Worm (Caenorhabditis elegans) whole organism, L1 larva: ENCODE measurements around the gene F43C11.6.

Source experiments
- C04F5.9 ChIP-seq: sonication (generic microtip); optimal IDR thresholded peaks from 2 replicates; lab custom pipeline; 2016; ENCODE audit warnings: missing genetic modification characterization, missing compliant biosample characterization
- C16A3.4 ChIP-seq: fragments of 150-350 bp; optimal IDR thresholded peaks from 2 replicates; lab custom pipeline; 2014; ENCODE audit warnings: missing biosample characterization, missing genetic modification characterization
- F16B12.6 ChIP-seq: fragments of 150-350 bp; optimal IDR thresholded peaks from 2 replicates; lab custom pipeline; 2014; ENCODE audit warnings: missing biosample characterization, missing genetic modification characterization
- aha-1 ChIP-seq: fragments of 150-350 bp; optimal IDR thresholded peaks from 2 replicates; lab custom pipeline; 2014; ENCODE audit warnings: missing biosample characterization, missing genetic modification characterization
- alr-1 ChIP-seq: fragments of 200-800 bp; sonication (Bioruptor generic); optimal IDR thresholded peaks from 2 replicates; lab custom pipeline; 2018; ENCODE audit warnings: borderline replicate concordance, mild to moderate bottlenecking, missing genetic modification characterization, missing compliant biosample characterization
- aly-2 ChIP-seq: fragments of 150-350 bp; optimal IDR thresholded peaks from 2 replicates; lab custom pipeline; 2014; ENCODE audit warnings: missing biosample characterization, missing genetic modification characterization
- ama-1 ChIP-seq: fragments of 150-350 bp; optimal IDR thresholded peaks from 2 replicates; lab custom pipeline; 2014
- blmp-1 ChIP-seq: fragments of 150-350 bp; optimal IDR thresholded peaks from 2 replicates; lab custom pipeline; 2014; ENCODE audit warnings: missing biosample characterization, missing genetic modification characterization
- ceh-63 ChIP-seq: fragments of 200-800 bp; sonication (Bioruptor generic); optimal IDR thresholded peaks from 2 replicates; lab custom pipeline; 2018; ENCODE audit warnings: mild to moderate bottlenecking, missing genetic modification characterization, missing compliant biosample characterization
- ceh-8 ChIP-seq: fragments of 200-800 bp; sonication (Bioruptor generic); optimal IDR thresholded peaks from 2 replicates; lab custom pipeline; 2018; ENCODE audit warnings: mild to moderate bottlenecking, missing genetic modification characterization, moderate library complexity, missing compliant biosample characterization
- ceh-88 ChIP-seq: fragments of 200-800 bp; sonication (Bioruptor generic); IDR thresholded peaks from 2 replicates; pipeline ENCODE4 v1.3.6; 2022; ENCODE audit warnings: missing genetic modification characterization, missing compliant biosample characterization
- ceh-90 ChIP-seq: sonication (generic microtip); optimal IDR thresholded peaks from 2 replicates; lab custom pipeline; 2016; ENCODE audit warnings: missing genetic modification characterization, missing compliant biosample characterization
- ces-1 ChIP-seq: fragments of 150-350 bp; optimal IDR thresholded peaks from 2 replicates; lab custom pipeline; 2014; ENCODE audit warnings: missing biosample characterization, missing genetic modification reagents, missing genetic modification characterization
- dsc-1 ChIP-seq: sonication (generic microtip); optimal IDR thresholded peaks from 2 replicates; lab custom pipeline; 2016; ENCODE audit warnings: mild to moderate bottlenecking, missing genetic modification characterization, missing compliant biosample characterization
- efl-3 ChIP-seq: fragments of 200-800 bp; sonication (Bioruptor generic); optimal IDR thresholded peaks from 2 replicates; lab custom pipeline; 2018; ENCODE audit warnings: mild to moderate bottlenecking, missing genetic modification characterization, missing compliant biosample characterization
- egl-13 ChIP-seq: sonication (generic microtip); optimal IDR thresholded peaks from 2 replicates; lab custom pipeline; 2016; ENCODE audit warnings: missing genotype, missing genetic modification reagents, missing genetic modification characterization, missing compliant biosample characterization
- elt-2 ChIP-seq: sonication (generic microtip); optimal IDR thresholded peaks from 2 replicates; lab custom pipeline; 2016; ENCODE audit warnings: missing genetic modification characterization, mild to moderate bottlenecking, inconsistent platforms, missing compliant biosample characterization, missing genetic modification reagents
- elt-3 ChIP-seq, 6 experiments: fragments of 150-350 bp in 1 of 6; sonication (generic microtip); optimal IDR thresholded peaks; 2 replicates each; lab custom pipeline; 2017 to 2018; ENCODE audit warnings: missing biosample characterization in 6 of 6, missing genetic modification characterization in 6 of 6, inconsistent platforms in 1 of 6
- ets-5 ChIP-seq: fragments of 200-800 bp; sonication (Bioruptor generic); IDR thresholded peaks from 2 replicates; pipeline ENCODE4 v1.3.6; 2022; ENCODE audit warnings: missing genetic modification characterization, missing compliant biosample characterization
- fkh-10 ChIP-seq: sonication (generic microtip); optimal IDR thresholded peaks from 2 replicates; lab custom pipeline; 2017; ENCODE audit warnings: missing biosample characterization, missing genetic modification reagents, missing genetic modification characterization
- fkh-8 ChIP-seq: sonication (generic microtip); optimal IDR thresholded peaks from 2 replicates; lab custom pipeline; 2016; ENCODE audit warnings: mild to moderate bottlenecking, missing genetic modification characterization, missing compliant biosample characterization
- fos-1 ChIP-seq: fragments of 150-350 bp; optimal IDR thresholded peaks from 2 replicates; lab custom pipeline; 2014; ENCODE audit warnings: missing biosample characterization, missing genetic modification characterization
- hlh-17 ChIP-seq: fragments of 200-800 bp; sonication (Bioruptor generic); optimal IDR thresholded peaks from 2 replicates; lab custom pipeline; 2018; ENCODE audit warnings: missing genetic modification characterization, mild to moderate bottlenecking, missing compliant biosample characterization, moderate library complexity, borderline replicate concordance
- hlh-4 ChIP-seq: sonication (generic microtip); optimal IDR thresholded peaks from 2 replicates; lab custom pipeline; 2016; ENCODE audit warnings: mild to moderate bottlenecking, missing genetic modification characterization, missing compliant biosample characterization
- hpl-2 ChIP-seq: fragments of 150-350 bp; optimal IDR thresholded peaks from 2 replicates; lab custom pipeline; 2014; ENCODE audit warnings: missing biosample characterization, missing genetic modification reagents, missing genetic modification characterization
- isw-1 ChIP-seq: fragments of 200-800 bp; sonication (Bioruptor generic); IDR thresholded peaks from 2 replicates; pipeline ENCODE4 v1.3.6; 2022; ENCODE audit warnings: missing genetic modification characterization, missing compliant biosample characterization
- lin-13 ChIP-seq: fragments of 150-350 bp; optimal IDR thresholded peaks from 2 replicates; lab custom pipeline; 2014; ENCODE audit warnings: missing biosample characterization, missing genetic modification reagents, missing genetic modification characterization
- lin-14 ChIP-seq: fragments of 200-800 bp; sonication (Bioruptor generic); optimal IDR thresholded peaks from 2 replicates; lab custom pipeline; 2018; ENCODE audit warnings: mild to moderate bottlenecking, missing genetic modification characterization, moderate library complexity, missing compliant biosample characterization
- lin-15B ChIP-seq: fragments of 150-350 bp; sonication (generic microtip); optimal IDR thresholded peaks from 3 replicates; lab custom pipeline; 2014; ENCODE audit warnings: missing biosample characterization, missing genetic modification characterization
- lin-35 ChIP-seq, 2 experiments: fragments of 150-350 bp; optimal IDR thresholded peaks; 2 replicates each; lab custom pipeline; 2014; ENCODE audit warnings: missing biosample characterization in 2 of 2, missing genetic modification characterization in 2 of 2, missing genetic modification reagents in 2 of 2
- lsy-2 ChIP-seq, 2 experiments: fragments of 150-350 bp; optimal IDR thresholded peaks; 2 replicates each; lab custom pipeline; 2014; ENCODE audit warnings: missing biosample characterization in 2 of 2, missing genetic modification characterization in 2 of 2
- mab-9 ChIP-seq: fragments of 200-800 bp; sonication (Bioruptor generic); IDR thresholded peaks from 2 replicates; pipeline ENCODE4 v1.3.6; 2022; ENCODE audit warnings: missing genetic modification reagents, missing genetic modification characterization, missing compliant biosample characterization
- mdl-1 ChIP-seq, 2 experiments: fragments of 150-350 bp; optimal IDR thresholded peaks; 2 replicates each; lab custom pipeline; 2014 to 2017; ENCODE audit warnings: missing biosample characterization in 2 of 2, missing genetic modification characterization in 2 of 2, inconsistent platforms in 1 of 2
- nhr-12 ChIP-seq: sonication (generic microtip); optimal IDR thresholded peaks from 2 replicates; lab custom pipeline; 2017; ENCODE audit warnings: missing biosample characterization, missing genetic modification characterization
- nhr-19 ChIP-seq: fragments of 200-800 bp; sonication (Bioruptor generic); conservative IDR thresholded peaks from 2 replicates; pipeline ENCODE4 v1.3.6; 2022; ENCODE audit warnings: missing genetic modification characterization, missing compliant biosample characterization
- nhr-237 ChIP-seq: fragments of 150-350 bp; optimal IDR thresholded peaks from 2 replicates; lab custom pipeline; 2014; ENCODE audit warnings: missing biosample characterization, missing genetic modification characterization
- nhr-28 ChIP-seq: fragments of 150-350 bp; optimal IDR thresholded peaks from 2 replicates; lab custom pipeline; 2014; ENCODE audit warnings: missing biosample characterization, missing genetic modification characterization
- nhr-47 ChIP-seq: sonication (generic microtip); optimal IDR thresholded peaks from 2 replicates; lab custom pipeline; 2016; ENCODE audit warnings: mild to moderate bottlenecking, missing genetic modification characterization, moderate library complexity, missing compliant biosample characterization
- nhr-76 ChIP-seq: sonication (generic microtip); optimal IDR thresholded peaks from 2 replicates; lab custom pipeline; 2017; ENCODE audit warnings: missing biosample characterization, missing genetic modification characterization
- nhr-84 ChIP-seq: sonication (generic microtip); optimal IDR thresholded peaks from 2 replicates; lab custom pipeline; 2017; ENCODE audit warnings: missing biosample characterization, missing genetic modification characterization
- pax-3 ChIP-seq: fragments of 200-800 bp; sonication (Bioruptor generic); optimal IDR thresholded peaks from 2 replicates; lab custom pipeline; 2018; ENCODE audit warnings: mild to moderate bottlenecking, missing genetic modification characterization, moderate library complexity, missing compliant biosample characterization
- pqm-1 ChIP-seq: sonication (generic microtip); optimal IDR thresholded peaks from 3 replicates; lab custom pipeline; 2017; ENCODE audit warnings: missing biosample characterization, missing genetic modification characterization
- rnt-1 ChIP-seq: sonication (generic microtip); optimal IDR thresholded peaks from 2 replicates; lab custom pipeline; 2016; ENCODE audit warnings: mild to moderate bottlenecking, missing genetic modification characterization, moderate library complexity, missing compliant biosample characterization
- snu-23 ChIP-seq: sonication (generic microtip); optimal IDR thresholded peaks from 2 replicates; lab custom pipeline; 2016; ENCODE audit warnings: missing genetic modification characterization, missing compliant biosample characterization
- sox-4 ChIP-seq: sonication (generic microtip); optimal IDR thresholded peaks from 2 replicates; lab custom pipeline; 2016; ENCODE audit warnings: missing genetic modification characterization, missing compliant biosample characterization
- sptf-1 ChIP-seq: fragments of 150-350 bp; optimal IDR thresholded peaks from 2 replicates; lab custom pipeline; 2014; ENCODE audit warnings: missing biosample characterization, missing genetic modification characterization
- sup-37 ChIP-seq: fragments of 200-800 bp; sonication (Bioruptor generic); optimal IDR thresholded peaks from 2 replicates; lab custom pipeline; 2018; ENCODE audit warnings: mild to moderate bottlenecking, missing genetic modification characterization, missing compliant biosample characterization
- swsn-7 ChIP-seq: sonication (generic microtip); optimal IDR thresholded peaks from 2 replicates; lab custom pipeline; 2016; ENCODE audit warnings: missing genetic modification characterization, missing compliant biosample characterization
- tbx-2 ChIP-seq: sonication (generic microtip); optimal IDR thresholded peaks from 2 replicates; lab custom pipeline; 2016; ENCODE audit warnings: missing genetic modification characterization, missing compliant biosample characterization
- tlp-1 ChIP-seq: fragments of 150-350 bp; optimal IDR thresholded peaks from 2 replicates; lab custom pipeline; 2014; ENCODE audit warnings: missing biosample characterization, missing genetic modification characterization
- unc-130 ChIP-seq: fragments of 150-350 bp; optimal IDR thresholded peaks from 2 replicates; lab custom pipeline; 2017; ENCODE audit warnings: missing biosample characterization, missing genetic modification characterization, inconsistent platforms
- unc-86 ChIP-seq: sonication (generic microtip); optimal IDR thresholded peaks from 2 replicates; lab custom pipeline; 2016; ENCODE audit warnings: missing genetic modification characterization, missing compliant biosample characterization
- vab-15 ChIP-seq: sonication (generic microtip); optimal IDR thresholded peaks from 2 replicates; lab custom pipeline; 2017; ENCODE audit warnings: missing genotype, mild to moderate bottlenecking, missing genetic modification characterization, missing compliant biosample characterization
- zip-4 ChIP-seq: fragments of 200-800 bp; sonication (Bioruptor generic); optimal IDR thresholded peaks from 2 replicates; lab custom pipeline; 2018; ENCODE audit warnings: mild to moderate bottlenecking, missing genetic modification characterization, moderate library complexity, missing compliant biosample characterization

Gene F43C11.6

ce11 chrII:2342004-2342479 is at the start of gene F43C11.6:
Gene F43C11.6, plus strand, starts transcription at chrII:2342429.
- TF ChIP-seq nhr-237 (tag; lab: Kevin White, UChicago) (no peak), C04F5.9 (tag; lab: Kevin White, UChicago) (no peak), ces-1 (no peak), swsn-7 (peak; percentile 7), F16B12.6 (tag; lab: Kevin White, UChicago) (peak; percentile 48), elt-3 (tag; optimal IDR thresholded peaks at IDR 0.05; lab: Kevin White, UChicago) (no peak), nhr-84 (no peak), alr-1 (no peak), aly-2 (tag; lab: Kevin White, UChicago) (no peak), dsc-1 (tag; lab: Kevin White, UChicago) (no peak), fkh-8 (tag; lab: Kevin White, UChicago) (no peak), zip-4 (GFP tag; lab: Kevin White, UChicago) (no peak), pqm-1 (tag; lab: Kevin White, UChicago) (no peak), lin-15B (tag; lab: Kevin White, UChicago) (peak; percentile 27), ceh-90 (no peak), nhr-19 (GFP tag; lab: Robert Waterston, UW) (no peak), nhr-47 (tag; lab: Kevin White, UChicago) (no peak), elt-2 (tag; lab: Kevin White, UChicago) (no peak), fkh-10 (GFP tag; lab: Kevin White, UChicago) (no peak), aha-1 (tag; lab: Kevin White, UChicago) (no peak), blmp-1 (tag; lab: Kevin White, UChicago) (no peak), mab-9 (GFP tag; lab: Robert Waterston, UW) (no peak), isw-1 (GFP tag; lab: Robert Waterston, UW) (no peak; the same call in 1 of the 2 replicates), lsy-2 (tag; optimal IDR thresholded peaks at IDR 0.05; lab: Kevin White, UChicago) (peak; percentile 37 to 73), sptf-1 (tag; lab: Kevin White, UChicago) (no peak), tbx-2 (no peak), egl-13 (tag; lab: Kevin White, UChicago) (no peak), nhr-28 (tag; lab: Kevin White, UChicago) (no peak), pax-3 (tag; lab: Kevin White, UChicago) (no peak), unc-86 (no peak), hlh-17 (GFP tag; lab: Kevin White, UChicago) (no peak), ceh-88 (no peak), hpl-2 (no peak), sox-4 (tag; lab: Kevin White, UChicago) (no peak), mdl-1 (tag; optimal IDR thresholded peaks at IDR 0.05; lab: Kevin White, UChicago) (peak in 1 of 2 experiments; percentile 36), tlp-1 (tag; lab: Kevin White, UChicago) (no peak), snu-23 (GFP tag; lab: Kevin White, UChicago) (no peak), unc-130 (tag; lab: Kevin White, UChicago) (no peak), lin-35 (GFP tag; optimal IDR thresholded peaks at IDR 0.05; lab: Kevin White, UChicago) (peak; percentile 49 to 77), nhr-76 (tag; lab: Kevin White, UChicago) (no peak), efl-3 (GFP tag; lab: Kevin White, UChicago) (no peak), lin-14 (GFP tag; lab: Kevin White, UChicago) (no peak), ama-1 (lab: Kevin White, UChicago) (no peak), rnt-1 (tag; lab: Kevin White, UChicago) (peak; percentile 81), lin-13 (peak; percentile 25), fos-1 (tag; lab: Kevin White, UChicago) (no peak), sup-37 (GFP tag; lab: Kevin White, UChicago) (no peak), C16A3.4 (tag; lab: Kevin White, UChicago) (peak; percentile 55), hlh-4 (tag; lab: Kevin White, UChicago) (no peak), vab-15 (tag; lab: Kevin White, UChicago) (no peak), ceh-63 (no peak), ets-5 (no peak), ceh-8 (GFP tag; lab: Kevin White, UChicago) (no peak), nhr-12 (tag; lab: Kevin White, UChicago) (no peak)
